Worm (Caenorhabditis elegans): ENCODE results near the gene Y105C5A.1269.

- no peak for TF ChIP-seq skn-1 (tag; optimal IDR thresholded peaks at IDR 0.05)
- no peak for TF ChIP-seq egl-27 (tag; optimal IDR thresholded peaks at IDR 0.05)
- no peak for TF ChIP-seq ceh-82 (tag; optimal IDR thresholded peaks at IDR 0.05)
- TF ChIP-seq snpc-4 (tag; optimal IDR thresholded peaks at IDR 0.05) = no peak
- TF ChIP-seq aly-2 (tag; optimal IDR thresholded peaks at IDR 0.05) = no peak
- no peak for TF ChIP-seq fkh-10 (GFP tag; optimal IDR thresholded peaks at IDR 0.05)
- TF ChIP-seq isw-1 (GFP tag; IDR thresholded peaks at IDR 0.05) = no peak
- TF ChIP-seq nhr-237 (tag; optimal IDR thresholded peaks at IDR 0.05) = no peak
- TF ChIP-seq C16A3.4 (tag; optimal IDR thresholded peaks at IDR 0.05) = no peak
Observed at ce11 chrIV:15814044-15814443, 33.2 kb upstream of the Y105C5A.1269 start.

Measured in whole organism, L1 larva.